Worm (Caenorhabditis elegans): ENCODE results near the gene C08F8.2.

DNA sequence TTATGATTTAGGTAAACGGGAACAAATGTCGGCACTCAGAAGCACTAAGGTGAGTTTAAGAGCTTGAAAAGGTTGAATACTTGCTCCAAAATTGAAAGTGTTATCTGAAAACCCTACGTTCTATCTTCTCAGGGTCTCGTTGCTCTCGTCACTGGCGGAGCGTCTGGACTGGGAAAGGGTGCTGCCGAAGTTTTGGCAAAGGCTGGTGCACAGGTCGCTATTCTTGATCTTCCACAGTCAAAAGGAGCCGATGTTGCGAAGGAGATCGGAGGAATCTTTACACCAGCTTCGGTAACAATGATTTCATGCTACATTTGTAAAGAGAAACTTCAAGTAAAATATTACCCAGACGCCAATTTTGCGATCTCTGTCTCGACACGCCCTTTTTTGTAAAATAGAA, 19.5 kb upstream of the C08F8.2 start, which contains the start of gene ard-1:
- TF ChIP-seq ama-1 (optimal IDR thresholded peaks at IDR 0.05) = no peak
- TF ChIP-seq R02D3.7 (tag; optimal IDR thresholded peaks at IDR 0.05) = no peak
- TF ChIP-seq ceh-82 (tag; optimal IDR thresholded peaks at IDR 0.05) = no peak
- no peak for TF ChIP-seq lsy-2 (tag; optimal IDR thresholded peaks at IDR 0.05)
- no peak for TF ChIP-seq ztf-11 (tag; optimal IDR thresholded peaks at IDR 0.05)
- TF ChIP-seq sma-3 (GFP tag; optimal IDR thresholded peaks at IDR 0.05) = no peak
- no peak for TF ChIP-seq nhr-23 (tag; optimal IDR thresholded peaks at IDR 0.05)
- TF ChIP-seq snpc-4 (tag; optimal IDR thresholded peaks at IDR 0.05) = no peak
- TF ChIP-seq fos-1 (tag; optimal IDR thresholded peaks at IDR 0.05) = no peak
- no peak for TF ChIP-seq zag-1 (tag; optimal IDR thresholded peaks at IDR 0.05)
- TF ChIP-seq nhr-10 (tag; optimal IDR thresholded peaks at IDR 0.05) = no peak
